Fruit fly (Drosophila melanogaster) whole organism, embryonic: ENCODE results near the gene zye.

Experiments used
- CG10321 ChIP-seq: fragments of 200-800 bp; sonication (Bioruptor generic); IDR thresholded peaks from 2 replicates; pipeline ENCODE4 v1.3.6; 2022; ENCODE audit warnings: missing biosample characterization, missing genetic modification characterization
- CG13624 ChIP-seq: fragments of 200-800 bp; sonication (Bioruptor generic); optimal IDR thresholded peaks from 2 replicates; lab custom pipeline; 2016; ENCODE audit warnings: missing biosample characterization, missing genetic modification characterization
- CG13775 ChIP-seq: fragments of 200-800 bp; sonication (Bioruptor generic); optimal IDR thresholded peaks from 3 replicates; lab custom pipeline; 2017; ENCODE audit warnings: missing biosample characterization, mild to moderate bottlenecking, missing genetic modification characterization
- CG13894 ChIP-seq: fragments of 200-800 bp; sonication (Bioruptor generic); optimal IDR thresholded peaks from 3 replicates; lab custom pipeline; 2018; ENCODE audit warnings: missing biosample characterization, mild to moderate bottlenecking, missing genetic modification characterization, moderate library complexity
- CG15269 ChIP-seq: fragments of 200-800 bp; sonication (Bioruptor generic); optimal IDR thresholded peaks from 2 replicates; lab custom pipeline; 2018; ENCODE audit warnings: missing biosample characterization, mild to moderate bottlenecking, missing genetic modification characterization, moderate library complexity
- CG1603 ChIP-seq: fragments of 200-800 bp; sonication (Bioruptor generic); optimal IDR thresholded peaks from 2 replicates; lab custom pipeline; 2019; ENCODE audit warnings: missing biosample characterization, mild to moderate bottlenecking, missing genetic modification characterization, moderate library complexity
- CG16813 ChIP-seq: fragments of 200-800 bp; sonication (Bioruptor generic); IDR thresholded peaks from 3 replicates; pipeline ENCODE4 v1.3.6; 2022; ENCODE audit warnings: missing biosample characterization, missing genetic modification characterization; ENCODE audit not compliant: partially characterized antibody
- CG2199 ChIP-seq: fragments of 200-800 bp; sonication (Bioruptor generic); IDR thresholded peaks from 3 replicates; pipeline ENCODE4 v1.3.6; 2022; ENCODE audit warnings: missing biosample characterization, missing genetic modification characterization
- CG2712 ChIP-seq: fragments of 200-800 bp; optimal IDR thresholded peaks from 3 replicates; lab custom pipeline; 2019; ENCODE audit warnings: missing biosample characterization, mild to moderate bottlenecking, missing genetic modification characterization, moderate library complexity
- CG3163 ChIP-seq: fragments of 200-800 bp; sonication (Bioruptor generic); optimal IDR thresholded peaks from 3 replicates; lab custom pipeline; 2016; ENCODE audit warnings: missing biosample characterization, missing genetic modification characterization
- CG4282 ChIP-seq: fragments of 200-800 bp; sonication (Bioruptor generic); optimal IDR thresholded peaks from 2 replicates; lab custom pipeline; 2016; ENCODE audit warnings: missing biosample characterization, missing genetic modification characterization
- CG4617 ChIP-seq: fragments of 200-800 bp; sonication (Bioruptor generic); optimal IDR thresholded peaks from 3 replicates; lab custom pipeline; 2016; ENCODE audit warnings: missing biosample characterization, missing genetic modification characterization, borderline replicate concordance
- CG6175 ChIP-seq: fragments of 200-800 bp; sonication (Bioruptor generic); IDR thresholded peaks from 3 replicates; pipeline ENCODE4 v1.3.6; 2022; ENCODE audit warnings: missing biosample characterization, missing genetic modification characterization
- CG6689 ChIP-seq: fragments of 200-800 bp; sonication (Bioruptor generic); IDR thresholded peaks from 2 replicates; pipeline ENCODE4 v1.3.6; 2022; ENCODE audit warnings: missing biosample characterization, missing genetic modification characterization
- CG8290 ChIP-seq, 3 experiments: fragments of 200-800 bp; sonication (Bioruptor generic); optimal IDR thresholded peaks; 2 replicates each; lab custom pipeline; 2016 to 2019; ENCODE audit warnings: missing biosample characterization in 3 of 3, missing genetic modification characterization in 3 of 3, mild to moderate bottlenecking in 2 of 3, moderate library complexity in 1 of 3
- CG9727 ChIP-seq: fragments of 200-800 bp; sonication (Bioruptor generic); optimal IDR thresholded peaks from 3 replicates; lab custom pipeline; 2017; ENCODE audit warnings: missing biosample characterization, mild to moderate bottlenecking, missing genetic modification characterization
- D19A ChIP-seq: fragments of 200-800 bp; optimal IDR thresholded peaks from 3 replicates; lab custom pipeline; 2019; ENCODE audit warnings: missing biosample characterization, mild to moderate bottlenecking, missing genetic modification characterization, moderate library complexity
- Dip3 ChIP-seq: fragments of 200-800 bp; sonication (Bioruptor generic); optimal IDR thresholded peaks from 3 replicates; lab custom pipeline; 2016; ENCODE audit warnings: missing biosample characterization, missing genetic modification characterization
- Ets65A ChIP-seq: fragments of 200-800 bp; sonication (Bioruptor generic); peaks from one replicate; lab custom pipeline; 2016; ENCODE audit warnings: missing biosample characterization, missing genetic modification characterization
- Fer1 ChIP-seq: fragments of 200-800 bp; sonication (Bioruptor generic); optimal IDR thresholded peaks from 2 replicates; lab custom pipeline; 2017; ENCODE audit warnings: missing biosample characterization, mild to moderate bottlenecking, missing genetic modification characterization
- Gug ChIP-seq: fragments of 200-800 bp; sonication (Bioruptor generic); IDR thresholded peaks from 4 replicates; pipeline ENCODE4 v1.3.6; 2022; ENCODE audit warnings: missing biosample characterization, missing genetic modification characterization
- HLH54F ChIP-seq: fragments of 200-800 bp; sonication (Bioruptor generic); optimal IDR thresholded peaks from 3 replicates; lab custom pipeline; 2016; ENCODE audit warnings: missing biosample characterization, missing genetic modification characterization
- Lhr ChIP-seq: fragments of 200-800 bp; sonication (Bioruptor generic); optimal IDR thresholded peaks from 3 replicates; lab custom pipeline; 2017; ENCODE audit warnings: mild to moderate bottlenecking, missing biosample characterization, missing genetic modification reagents, missing genetic modification characterization
- Lim3 ChIP-seq: fragments of 200-800 bp; sonication (Bioruptor generic); IDR thresholded peaks from 2 replicates; pipeline ENCODE4 v1.3.6; 2022; ENCODE audit warnings: missing biosample characterization, missing genetic modification characterization
- Med ChIP-seq: fragments of 200-800 bp; sonication (Bioruptor generic); peaks from one replicate; lab custom pipeline; 2016; ENCODE audit warnings: missing biosample characterization, missing genetic modification characterization, mild to moderate bottlenecking, inconsistent platforms, moderate library complexity
- Myb ChIP-seq: fragments of 200-800 bp; sonication (Bioruptor generic); optimal IDR thresholded peaks from 2 replicates; lab custom pipeline; 2016; ENCODE audit warnings: missing biosample characterization, missing genetic modification characterization
- ab ChIP-seq: fragments of 200-800 bp; sonication (Bioruptor generic); optimal IDR thresholded peaks from 2 replicates; lab custom pipeline; 2016; ENCODE audit warnings: missing biosample characterization, missing genetic modification characterization
- cg ChIP-seq: fragments of 200-800 bp; sonication (Bioruptor generic); optimal IDR thresholded peaks from 3 replicates; lab custom pipeline; 2019; ENCODE audit warnings: missing biosample characterization, mild to moderate bottlenecking, missing genetic modification characterization, moderate library complexity
- chinmo ChIP-seq: fragments of 200-800 bp; sonication (Bioruptor generic); IDR thresholded peaks from 4 replicates; pipeline ENCODE4 v1.3.6; 2022; ENCODE audit warnings: missing biosample characterization, missing genetic modification characterization; ENCODE audit not compliant: partially characterized antibody
- chm ChIP-seq: fragments of 200-800 bp; sonication (Bioruptor generic); IDR thresholded peaks from 2 replicates; pipeline ENCODE4 v1.3.6; 2022; ENCODE audit warnings: missing biosample characterization, missing genetic modification characterization
- ci ChIP-seq: fragments of 200-800 bp; sonication (Bioruptor generic); IDR thresholded peaks from 3 replicates; pipeline ENCODE4 v1.3.6; 2022; ENCODE audit warnings: missing biosample characterization, missing genetic modification characterization
- cwo ChIP-seq: fragments of 200-800 bp; sonication (Bioruptor generic); optimal IDR thresholded peaks from 3 replicates; lab custom pipeline; 2017; ENCODE audit warnings: missing biosample characterization, missing genetic modification characterization, mild to moderate bottlenecking, moderate library complexity, missing genetic modification reagents
- da ChIP-seq: fragments of 200-800 bp; sonication (Bioruptor generic); optimal IDR thresholded peaks from 2 replicates; lab custom pipeline; 2016; ENCODE audit warnings: missing biosample characterization, missing genetic modification characterization
- eve ChIP-seq, 2 experiments: fragments of >200 bp; optimal IDR thresholded peaks; 2 replicates each; lab custom pipeline; 2017; ENCODE audit warnings: missing biosample characterization in 2 of 2, missing genetic modification characterization in 2 of 2
- eyg ChIP-seq: fragments of 200-800 bp; sonication (Bioruptor generic); optimal IDR thresholded peaks from 3 replicates; lab custom pipeline; 2016; ENCODE audit warnings: missing biosample characterization, missing genetic modification characterization
- gem ChIP-seq: fragments of 200-800 bp; sonication (Bioruptor generic); optimal IDR thresholded peaks from 2 replicates; lab custom pipeline; 2019; ENCODE audit warnings: missing biosample characterization, mild to moderate bottlenecking, missing genetic modification characterization, moderate library complexity
- lbe ChIP-seq: fragments of 200-800 bp; sonication (Bioruptor generic); optimal IDR thresholded peaks from 2 replicates; lab custom pipeline; 2016; ENCODE audit warnings: missing biosample characterization, mild to moderate bottlenecking, missing genetic modification characterization
- nom ChIP-seq: fragments of 200-800 bp; sonication (Bioruptor generic); optimal IDR thresholded peaks from 2 replicates; lab custom pipeline; 2017; ENCODE audit warnings: missing biosample characterization, missing genetic modification characterization, mild to moderate bottlenecking, moderate library complexity, missing genetic modification reagents
- pros ChIP-seq: fragments of 200-800 bp; sonication (Bioruptor generic); optimal IDR thresholded peaks from 3 replicates; lab custom pipeline; 2019; ENCODE audit warnings: missing biosample characterization, mild to moderate bottlenecking, missing genetic modification characterization, moderate library complexity
- ranshi ChIP-seq: fragments of 200-800 bp; sonication (Bioruptor generic); IDR thresholded peaks from 2 replicates; pipeline ENCODE4 v1.3.6; 2022; ENCODE audit warnings: missing biosample characterization, missing genetic modification characterization
- row ChIP-seq: fragments of 200-800 bp; sonication (Bioruptor generic); IDR thresholded peaks from 3 replicates; pipeline ENCODE4 v1.3.6; 2022; ENCODE audit warnings: missing biosample characterization, missing genetic modification characterization
- sens ChIP-seq: fragments of 200-800 bp; sonication (Bioruptor generic); peaks from one replicate; lab custom pipeline; 2016; ENCODE audit warnings: missing biosample characterization, missing genetic modification characterization
- sqz ChIP-seq: fragments of 200-800 bp; sonication (Bioruptor generic); optimal IDR thresholded peaks from 3 replicates; lab custom pipeline; 2018; ENCODE audit warnings: missing biosample characterization, mild to moderate bottlenecking, missing genetic modification characterization
- stwl ChIP-seq: fragments of 200-800 bp; sonication (Bioruptor generic); optimal IDR thresholded peaks from 3 replicates; lab custom pipeline; 2018; ENCODE audit warnings: missing biosample characterization, mild to moderate bottlenecking, missing genetic modification characterization, moderate library complexity
- unc-4 ChIP-seq: fragments of 200-800 bp; sonication (Bioruptor generic); IDR thresholded peaks from 2 replicates; pipeline ENCODE4 v1.3.6; 2022; ENCODE audit warnings: missing biosample characterization, missing genetic modification characterization; ENCODE audit not compliant: partially characterized antibody

The zye gene

DNA sequence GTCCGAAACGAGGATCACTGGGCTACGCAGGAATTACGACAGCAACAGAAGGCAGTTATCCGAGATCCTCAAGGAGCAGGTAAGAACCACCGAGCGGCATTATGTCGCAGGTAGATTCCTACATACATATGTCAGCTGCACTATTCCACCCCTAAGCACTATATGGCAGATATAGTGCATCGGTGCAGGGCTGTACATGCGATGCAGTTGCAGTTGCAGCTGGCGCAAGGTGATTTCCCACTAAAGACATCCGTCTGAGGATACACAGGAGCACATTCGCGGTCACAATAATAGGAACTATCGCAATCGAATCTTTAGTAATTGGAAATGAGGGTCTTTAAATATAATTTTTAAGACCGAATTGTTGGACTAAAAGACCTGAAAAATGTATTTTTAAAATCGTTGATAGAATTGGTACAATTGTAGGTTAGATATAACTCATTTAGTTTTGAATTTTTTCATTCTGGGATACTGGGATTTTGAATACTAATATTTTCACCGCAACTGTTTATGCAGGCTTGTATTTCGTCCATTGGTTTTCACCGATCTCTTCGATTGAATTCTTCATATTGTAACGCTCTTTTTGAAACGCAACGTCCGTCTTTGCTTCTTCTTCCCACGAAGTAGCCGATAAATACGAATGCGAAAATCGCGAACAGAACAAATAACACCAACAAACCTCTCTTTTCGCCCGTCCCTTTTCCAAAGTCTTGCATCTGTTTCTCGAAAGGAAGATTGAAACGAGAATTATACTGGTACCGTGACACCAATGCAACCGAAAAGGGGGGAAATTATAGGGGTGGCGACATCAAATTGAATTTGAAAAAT lies 10.5 kb upstream of the zye start (continued):
- TF ChIP-seq Fer1 (GFP tag; lab: Kevin White, UChicago) (no peak), chm (GFP tag; lab: Robert Waterston, UW) (0 out of 2 replicates have a peak, but pooled peaks have one; percentile 15), lbe (peak; percentile 54), CG6689 (GFP tag; lab: Robert Waterston, UW) (peak; percentile 31; the same call in 1 of the 2 replicates), Lim3 (GFP tag; lab: Robert Waterston, UW) (no peak), HLH54F (no peak), CG8290 (GFP tag; optimal IDR thresholded peaks at IDR 0.05; lab: Kevin White, UChicago) (peak; percentile 29), CG8290 (tag; optimal IDR thresholded peaks at IDR 0.05; lab: Kevin White, UChicago) (peak in 1 of 2 experiments; percentile 19), CG3163 (no peak), CG2712 (tag; lab: Kevin White, UChicago) (peak; percentile 77), stwl (tag; lab: Kevin White, UChicago) (peak; percentile 19), Dip3 (GFP tag; lab: Kevin White, UChicago) (no peak), unc-4 (GFP tag; lab: Robert Waterston, UW) (no peak), da (GFP tag; lab: Kevin White, UChicago) (peak; percentile 90), pros (GFP tag; lab: Kevin White, UChicago) (peak; percentile 91), CG4282 (no peak), eyg (GFP tag; lab: Kevin White, UChicago) (no peak), Lhr (peak; percentile 12)
- TF ChIP-seq, all 482 proteins: peak for 104

DNA sequence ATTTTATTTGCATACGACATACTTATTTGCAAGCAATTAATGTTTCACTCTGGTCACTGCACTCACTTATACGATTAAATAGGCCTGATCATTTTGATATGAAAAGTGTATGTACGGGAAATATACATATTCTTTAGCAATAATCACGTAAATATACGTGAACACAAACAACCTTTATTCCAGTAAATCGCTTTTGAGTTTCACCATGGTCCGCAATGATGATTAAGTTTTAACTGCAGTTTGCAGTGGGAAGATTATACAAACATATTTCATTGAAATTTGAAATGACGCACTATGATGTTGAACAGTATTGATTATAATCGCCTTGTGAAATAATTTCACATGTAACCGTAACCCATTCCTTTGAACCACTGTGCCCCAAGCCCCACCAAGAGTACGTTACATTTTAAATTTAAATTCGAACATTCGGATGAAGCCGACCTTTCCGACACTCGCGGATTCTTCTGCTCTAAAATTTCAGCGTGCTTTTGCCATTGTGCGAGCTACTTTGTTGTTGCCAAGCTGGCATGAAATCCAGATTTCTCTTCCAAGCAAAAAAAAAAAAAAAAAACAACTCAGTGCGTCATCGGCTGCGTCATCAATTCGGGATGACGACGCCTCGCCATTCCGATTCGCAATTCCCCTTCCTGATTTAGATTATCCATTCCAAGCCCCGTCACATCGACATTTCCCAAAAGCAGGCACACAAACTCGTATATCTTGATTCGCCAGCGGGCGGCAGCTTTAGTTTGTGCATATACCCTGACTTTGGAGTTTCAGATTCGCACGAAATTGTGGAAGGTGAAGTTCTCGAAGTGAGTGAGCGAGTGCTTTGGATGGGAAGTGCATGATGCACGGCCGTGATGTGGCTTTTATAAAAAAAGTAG lies 9.7 kb upstream of the zye start:
- no peak for TF ChIP-seq cg (GFP tag; lab: Kevin White, UChicago)
- TF ChIP-seq CG4617 (GFP tag; lab: Kevin White, UChicago), result no peak
- TF ChIP-seq CG16813 (GFP tag; lab: Robert Waterston, UW), result 0 out of 3 replicates have a peak, but pooled peaks have one; percentile 32
- TF ChIP-seq cwo (GFP tag; lab: Kevin White, UChicago), result no peak
- TF ChIP-seq CG15269 (tag; lab: Kevin White, UChicago), result no peak
- peak; percentile 9 for TF ChIP-seq sqz
- peak; percentile 69 for TF ChIP-seq sens
- 0 out of 3 replicates have a peak, but pooled peaks have one; percentile 27 for TF ChIP-seq ci (GFP tag; lab: Robert Waterston, UW)
- TF ChIP-seq CG13624, result peak; percentile 26
- TF ChIP-seq row (GFP tag; lab: Robert Waterston, UW), result peak; percentile 27; the same call in 1 of the 3 replicates
- peak; percentile 17 for TF ChIP-seq D19A (tag; lab: Kevin White, UChicago)
- peak; percentile 68 for TF ChIP-seq Med (GFP tag; lab: Kevin White, UChicago)
- 0 out of 3 replicates have a peak, but pooled peaks have one; percentile 0 for TF ChIP-seq CG2199 (GFP tag; lab: Robert Waterston, UW)
- TF ChIP-seq nom (GFP tag; lab: Kevin White, UChicago), result peak; percentile 22
- peak; percentile 48 for TF ChIP-seq Ets65A
- peak; percentile 15 for TF ChIP-seq CG13775 (GFP tag; lab: Kevin White, UChicago)
- TF ChIP-seq ranshi (GFP tag; lab: Robert Waterston, UW), result no peak
- TF ChIP-seq CG1603, result peak; percentile 23
- no peak for TF ChIP-seq ab (GFP tag; lab: Kevin White, UChicago)
- peak in 1 of 2 experiments; percentile 48 for TF ChIP-seq eve (GFP tag; optimal IDR thresholded peaks at IDR 0.05; lab: Kevin White, UChicago)
- peak; percentile 21 for TF ChIP-seq Myb
- TF ChIP-seq CG9727 (GFP tag; lab: Kevin White, UChicago), result peak; percentile 22
- TF ChIP-seq CG10321 (GFP tag; lab: Robert Waterston, UW), result no peak
- TF ChIP-seq chinmo, result peak; percentile 66; the same call in 1 of the 4 replicates
- peak; percentile 20; the same call in 1 of the 2 replicates for TF ChIP-seq CG6689 (GFP tag; lab: Robert Waterston, UW)
- TF ChIP-seq Gug (GFP tag; lab: Robert Waterston, UW), result no peak
- no peak for TF ChIP-seq CG6175 (GFP tag; lab: Robert Waterston, UW)
- TF ChIP-seq lbe, result peak; percentile 29
- TF ChIP-seq gem, result peak; percentile 9
- TF ChIP-seq CG13894 (tag; lab: Kevin White, UChicago), result peak; percentile 76
- TF ChIP-seq, all 482 proteins: peak for 21
